Fruit fly (Drosophila melanogaster) Kc167 (cell line): ENCODE data around the gene CG13983.

ENCODE experiments used
- Myc ChIP-seq: fragments of >200 bp; optimal IDR thresholded peaks from 2 replicates; lab custom pipeline; 2017; ENCODE audit warnings: missing external identifiers
- Sin3A ChIP-seq: fragments of >200 bp; optimal IDR thresholded peaks from 2 replicates; lab custom pipeline; 2018; ENCODE audit warnings: missing external identifiers
- h ChIP-seq: fragments of >200 bp; optimal IDR thresholded peaks from 3 replicates; lab custom pipeline; 2018; ENCODE audit warnings: missing external identifiers
- insv ChIP-seq: fragments of >200 bp; optimal IDR thresholded peaks from 3 replicates; lab custom pipeline; 2018; ENCODE audit warnings: missing external identifiers
- psq ChIP-seq: fragments of >200 bp; optimal IDR thresholded peaks from 2 replicates; lab custom pipeline; 2017; ENCODE audit warnings: missing external identifiers
- ttk ChIP-seq: sonication (Bioruptor generic); optimal IDR thresholded peaks from 2 replicates; lab custom pipeline; 2017; ENCODE audit warnings: missing external identifiers

DNA sequence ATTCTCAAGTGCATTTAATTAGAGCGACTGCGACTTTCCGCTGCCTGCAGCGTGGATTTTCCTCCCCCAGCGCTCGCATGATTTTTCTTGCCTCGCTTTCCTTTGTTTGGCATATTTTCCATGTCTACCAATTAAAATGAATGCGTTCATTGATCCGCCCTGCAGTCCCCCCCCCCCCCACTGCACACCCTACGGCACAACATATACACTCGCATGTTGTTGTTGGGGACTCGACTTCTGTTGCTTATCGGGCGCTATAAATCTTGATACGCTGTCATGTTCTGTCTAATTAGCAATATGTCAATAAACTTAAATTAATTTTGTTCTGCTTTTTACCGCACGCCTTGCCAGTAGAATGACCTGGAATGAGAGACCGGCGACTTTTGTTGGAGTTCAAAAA, 27.9 kb downstream of the CG13983 start:
- TF ChIP-seq Sin3A (lab: Kevin White, UChicago) (no peak), h (lab: Kevin White, UChicago) (no peak), ttk (lab: Kevin White, UChicago) (no peak), psq (lab: Kevin White, UChicago) (no peak), Myc (lab: Kevin White, UChicago) (no peak), insv (lab: Kevin White, UChicago) (no peak)
